Worm (Caenorhabditis elegans) whole organism, L4/young adult: ENCODE data around the gene ztf-18.

Experiments used
- W03F9.2 ChIP-seq: fragments of 150-350 bp; optimal IDR thresholded peaks from 2 replicates; lab custom pipeline; 2014; ENCODE audit warnings: missing biosample characterization, missing genetic modification characterization
- him-1 ChIP-seq: sonication (generic microtip); optimal IDR thresholded peaks from 2 replicates; lab custom pipeline; 2016; ENCODE audit warnings: missing genotype, missing genetic modification reagents, missing genetic modification characterization, missing compliant biosample characterization

- TF ChIP-seq W03F9.2 (no peak), him-1 (tag; lab: Kevin White, UChicago) (no peak)
These were observed 39.3 kb downstream of the ztf-18 start, which contains the start of gene K02F3.12 for ce11 chrIII:856260-856659.
